Worm (Caenorhabditis elegans) whole organism, L4 larva: Measurements from ENCODE around the gene F02E11.4.

Experiments used
- ces-1 ChIP-seq: fragments of 150-350 bp; sonication (generic microtip); optimal IDR thresholded peaks from 4 replicates; lab custom pipeline; 2014; ENCODE audit warnings: missing biosample characterization, missing genetic modification reagents, missing genetic modification characterization
- daf-8 ChIP-seq: fragments of 200-800 bp; sonication (Bioruptor generic); IDR thresholded peaks from 2 replicates; pipeline ENCODE4 v1.3.6; 2022; ENCODE audit warnings: missing genetic modification characterization, missing compliant biosample characterization
- dpl-1 ChIP-seq: fragments of 150-350 bp; optimal IDR thresholded peaks from 2 replicates; lab custom pipeline; 2014; ENCODE audit warnings: missing biosample characterization, missing genetic modification reagents, missing genetic modification characterization
- duxl-1 ChIP-seq: sonication (generic microtip); optimal IDR thresholded peaks from 2 replicates; lab custom pipeline; 2016; ENCODE audit warnings: mild to moderate bottlenecking, missing genetic modification characterization, moderate library complexity, missing compliant biosample characterization; ENCODE audit not compliant: poor library complexity
- nhr-111 ChIP-seq: fragments of 200-800 bp; sonication (Bioruptor generic); optimal IDR thresholded peaks from 2 replicates; lab custom pipeline; 2018; ENCODE audit warnings: mild to moderate bottlenecking, missing genetic modification characterization, missing compliant biosample characterization
- nhr-48 ChIP-seq: sonication (generic microtip); optimal IDR thresholded peaks from 2 replicates; lab custom pipeline; 2016; ENCODE audit warnings: mild to moderate bottlenecking, missing genetic modification characterization, missing compliant biosample characterization
- snpc-4 ChIP-seq: fragments of 150-350 bp; optimal IDR thresholded peaks from 2 replicates; lab custom pipeline; 2014; ENCODE audit warnings: missing biosample characterization, missing genetic modification characterization
- tra-1 ChIP-seq: fragments of 200-800 bp; sonication (Bioruptor generic); IDR thresholded peaks from 2 replicates; pipeline ENCODE4 v1.3.6; 2022; ENCODE audit warnings: missing genetic modification reagents, missing genetic modification characterization, missing compliant biosample characterization

DNA sequence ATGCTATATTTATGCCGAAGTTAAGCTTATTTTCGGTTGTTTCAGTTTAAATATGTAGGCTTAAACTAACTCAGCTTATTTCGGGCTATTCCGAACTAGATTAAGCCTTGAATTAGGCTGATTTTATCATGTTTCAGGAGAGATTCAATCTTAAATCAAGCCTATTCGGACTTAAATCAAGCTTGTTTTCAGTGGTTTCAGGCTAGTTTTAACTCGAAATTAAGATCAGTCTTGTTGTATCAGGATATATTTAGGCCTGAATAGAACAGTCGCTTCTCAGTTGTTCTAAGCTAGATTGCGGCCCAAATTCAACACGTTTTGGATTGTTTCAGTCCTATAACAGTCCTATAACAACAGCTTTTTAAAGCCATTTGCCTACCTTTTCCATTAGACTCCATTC is 25.8 kb downstream of the F02E11.4 start:
- TF ChIP-seq daf-8 (GFP tag; lab: Robert Waterston, UW) (no peak), snpc-4 (tag; lab: Kevin White, UChicago) (no peak), ces-1 (GFP tag; lab: Kevin White, UChicago) (no peak), tra-1 (GFP tag; lab: Robert Waterston, UW) (no peak), nhr-48 (no peak), duxl-1 (tag; lab: Kevin White, UChicago) (no peak), nhr-111 (GFP tag; lab: Kevin White, UChicago) (no peak), dpl-1 (GFP tag; lab: Kevin White, UChicago) (no peak)
